Worm (Caenorhabditis elegans): ENCODE results near the gene Y67D8B.3.
A peak's percentile ranks its signal among the peaks of the same experiment; 100 is the strongest.

DNA sequence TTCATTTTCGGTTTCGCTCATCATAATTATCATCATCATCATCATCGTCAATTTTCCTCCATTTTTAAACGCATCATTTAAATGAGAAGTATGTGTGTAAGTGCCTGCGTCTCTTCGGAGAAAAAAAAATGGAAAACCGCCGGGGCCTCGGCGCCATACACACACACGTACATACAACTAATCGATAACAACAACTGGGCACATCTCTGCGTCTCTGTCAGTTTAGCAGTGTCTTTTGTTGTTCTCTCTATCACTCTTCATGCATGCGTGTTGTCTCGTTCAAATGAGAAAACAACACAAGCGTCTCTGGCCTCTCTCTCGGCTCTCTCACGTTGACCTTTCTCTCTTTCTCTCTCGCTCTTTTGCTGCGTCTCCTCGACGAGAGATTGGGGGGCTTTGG, 41.2 kb downstream of the Y67D8B.3 start:
- TF ChIP-seq nhr-237 (tag; optimal IDR thresholded peaks at IDR 0.05) (no peak), fkh-10 (GFP tag; optimal IDR thresholded peaks at IDR 0.05) (no peak), pqm-1 (tag; optimal IDR thresholded peaks at IDR 0.05) (peak; percentile 82), nhr-77 (tag; optimal IDR thresholded peaks at IDR 0.05) (peak; percentile 5), ZK546.5 (tag; optimal IDR thresholded peaks at IDR 0.05) (no peak), aly-2 (tag; optimal IDR thresholded peaks at IDR 0.05) (no peak), nhr-12 (tag; optimal IDR thresholded peaks at IDR 0.05) (no peak), lin-39 (tag; optimal IDR thresholded peaks at IDR 0.05) (peak; percentile 82), ztf-11 (tag; optimal IDR thresholded peaks at IDR 0.05) (no peak), jun-1 (tag; optimal IDR thresholded peaks at IDR 0.05) (peak; percentile 82), ama-1 (optimal IDR thresholded peaks at IDR 0.05) (peak; percentile 51), fos-1 (tag; optimal IDR thresholded peaks at IDR 0.05) (no peak), ztf-4 (tag; optimal IDR thresholded peaks at IDR 0.05) (no peak), unc-39 (tag; optimal IDR thresholded peaks at IDR 0.05) (no peak)
